Worm (Caenorhabditis elegans) whole organism, dauer: ENCODE data around the gene atg-16.1.

Experiments
- unc-62 ChIP-seq: sonication (generic microtip); optimal IDR thresholded peaks from 2 replicates; lab custom pipeline; 2017; ENCODE audit warnings: missing biosample characterization, missing genetic modification reagents, missing genetic modification characterization

atg-16.1 gene

ce11 chrX:4479960-4480359, 17.7 kb upstream of the atg-16.1 start:
- TF ChIP-seq unc-62 (GFP tag; lab: Kevin White, UChicago): no peak

ce11 chrX:4478503-4478902, 16.2 kb upstream of the atg-16.1 start:
- no peak for TF ChIP-seq unc-62 (GFP tag; lab: Kevin White, UChicago)

- TF ChIP-seq unc-62 (GFP tag; lab: Kevin White, UChicago): no peak
Measured at ce11 chrX:4469297-4469816, 7.1 kb upstream of the atg-16.1 start, which contains the start of gene asb-2. asb-2 (plus strand) TSS chrX:4469766.

- TF ChIP-seq unc-62 (GFP tag; lab: Kevin White, UChicago): no peak
Measured at ce11 chrX:4466218-4466617, 4.0 kb upstream of the atg-16.1 start, which contains the start of gene nmur-3. nmur-3 (plus strand) TSS chrX:4466518.

- TF ChIP-seq unc-62 (GFP tag; lab: Kevin White, UChicago): no peak
Measured at ce11 chrX:4464367-4464766, 2.1 kb upstream of the atg-16.1 start.

- TF ChIP-seq unc-62 (GFP tag; lab: Kevin White, UChicago): no peak
Measured at ce11 chrX:4457853-4458322, 4.4 kb downstream of the atg-16.1 start, which contains the start of gene aps-2. aps-2 (plus strand) TSS chrX:4458272.

ce11 chrX:4453820-4454219, 8.4 kb downstream of the atg-16.1 start, which contains the start of gene F02E8.4:
F02E8.4 (plus strand) TSS chrX:4454120.
- TF ChIP-seq unc-62 (GFP tag; lab: Kevin White, UChicago): no peak

ce11 chrX:4453101-4453500, 9.2 kb downstream of the atg-16.1 start:
- TF ChIP-seq unc-62 (GFP tag; lab: Kevin White, UChicago): no peak

ce11 chrX:4451936-4452335, 10.3 kb downstream of the atg-16.1 start:
- TF ChIP-seq unc-62 (GFP tag; lab: Kevin White, UChicago): no peak

- TF ChIP-seq unc-62 (GFP tag; lab: Kevin White, UChicago): no peak
Measured at ce11 chrX:4448283-4448682, 14.0 kb downstream of the atg-16.1 start, which contains the start of gene mltn-13. mltn-13 (minus strand) TSS chrX:4448383.

ce11 chrX:4444843-4445242, 17.4 kb downstream of the atg-16.1 start:
- no peak for TF ChIP-seq unc-62 (GFP tag; lab: Kevin White, UChicago)

ce11 chrX:4444073-4444472, 18.2 kb downstream of the atg-16.1 start:
- no peak for TF ChIP-seq unc-62 (GFP tag; lab: Kevin White, UChicago)

ce11 chrX:4440641-4441040, 21.6 kb downstream of the atg-16.1 start, which contains the start of gene F15A8.1:
F15A8.1 (plus strand) TSS chrX:4440941.
- TF ChIP-seq unc-62 (GFP tag; lab: Kevin White, UChicago): no peak

- TF ChIP-seq unc-62 (GFP tag; lab: Kevin White, UChicago): no peak
Measured at ce11 chrX:4439616-4440015, 22.6 kb downstream of the atg-16.1 start.

- TF ChIP-seq unc-62 (GFP tag; lab: Kevin White, UChicago): no peak
Measured at ce11 chrX:4438823-4439222, 23.4 kb downstream of the atg-16.1 start.

- no peak for TF ChIP-seq unc-62 (GFP tag; lab: Kevin White, UChicago)
Measured at ce11 chrX:4437555-4437954, 24.7 kb downstream of the atg-16.1 start, which contains the start of gene cest-26. cest-26 (minus strand) TSS chrX:4437655.

ce11 chrX:4435396-4435795, 26.9 kb downstream of the atg-16.1 start:
- TF ChIP-seq unc-62 (GFP tag; lab: Kevin White, UChicago): no peak
